Worm (Caenorhabditis elegans) whole organism, dauer: Measurements from ENCODE around the gene F52D10.2.

ENCODE experiments used
- unc-62 ChIP-seq: sonication (generic microtip); optimal IDR thresholded peaks from 2 replicates; lab custom pipeline; 2017; ENCODE audit warnings: missing biosample characterization, missing genetic modification reagents, missing genetic modification characterization

The F52D10.2 gene

ce11 chrX:11591620-11592019, at the start of gene F52D10.2:
F52D10.2 (minus strand) TSS chrX:11591720.
- no peak for TF ChIP-seq unc-62 (GFP tag; lab: Kevin White, UChicago)

DNA sequence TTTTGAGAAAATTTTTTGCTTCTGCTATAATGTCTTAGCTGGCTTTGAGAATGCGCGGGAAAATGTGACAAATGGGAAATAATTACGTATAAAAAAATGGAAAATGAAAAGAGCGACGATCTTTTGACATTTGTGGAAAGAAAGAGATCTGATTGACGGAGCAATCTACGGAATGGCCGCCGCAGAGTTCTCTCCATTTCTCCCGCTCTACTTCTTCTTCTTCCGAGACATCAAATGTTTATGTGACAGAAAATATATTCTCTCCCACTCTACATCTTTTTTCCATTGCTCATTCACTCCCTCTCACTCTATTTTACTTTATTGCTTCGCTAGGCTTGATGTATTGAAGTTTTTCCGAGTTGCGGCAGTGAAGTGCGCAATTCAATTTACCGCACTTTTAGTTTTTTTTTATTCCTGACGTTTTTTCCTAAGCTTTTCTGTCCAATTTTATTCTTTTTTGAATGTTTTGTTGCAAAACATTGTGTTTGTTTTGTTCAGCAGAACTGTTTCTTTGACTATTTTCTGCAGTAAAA, 49.0 kb upstream of the F52D10.2 start:
- TF ChIP-seq unc-62 (GFP tag; lab: Kevin White, UChicago) = no peak

DNA sequence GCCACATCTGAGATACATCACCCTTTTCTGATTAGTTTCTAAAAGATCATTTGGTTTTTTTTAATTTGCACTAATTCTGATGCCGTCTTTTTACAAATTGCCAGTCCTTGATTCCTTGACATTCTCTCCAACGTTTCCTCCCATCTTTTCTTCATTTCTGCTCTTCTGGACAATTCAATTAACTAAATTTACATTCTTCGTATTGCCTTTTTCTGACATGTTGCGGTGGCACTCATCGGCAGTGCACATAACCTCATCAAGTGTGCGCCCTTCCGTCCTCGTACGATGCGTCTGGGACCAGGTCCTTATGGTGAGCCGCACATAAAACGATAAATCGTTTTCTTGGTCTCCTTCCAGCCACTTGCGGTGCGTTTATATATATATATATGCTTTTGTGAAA, 47.5 kb upstream of the F52D10.2 start:
- TF ChIP-seq unc-62 (GFP tag; lab: Kevin White, UChicago) = no peak

DNA sequence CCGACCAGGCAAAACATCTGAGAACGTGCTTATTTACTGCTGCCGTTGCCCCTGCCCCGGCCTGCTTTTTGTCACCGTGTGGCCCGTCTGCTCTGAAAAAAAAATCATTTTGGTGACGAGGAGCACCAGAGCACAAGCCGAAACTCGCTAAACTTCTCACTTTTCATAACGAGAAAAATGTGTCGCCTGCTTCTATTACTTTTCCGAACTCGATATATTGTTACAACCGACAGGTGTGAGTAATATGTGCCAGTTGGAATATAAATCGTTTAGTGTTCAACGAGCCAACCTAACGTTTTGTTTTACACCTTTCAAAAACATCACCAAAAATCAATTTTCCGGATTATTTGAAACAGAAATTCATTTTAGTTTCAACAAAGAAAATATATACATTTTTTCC, 46.2 kb upstream of the F52D10.2 start:
- no peak for TF ChIP-seq unc-62 (GFP tag; lab: Kevin White, UChicago)

DNA sequence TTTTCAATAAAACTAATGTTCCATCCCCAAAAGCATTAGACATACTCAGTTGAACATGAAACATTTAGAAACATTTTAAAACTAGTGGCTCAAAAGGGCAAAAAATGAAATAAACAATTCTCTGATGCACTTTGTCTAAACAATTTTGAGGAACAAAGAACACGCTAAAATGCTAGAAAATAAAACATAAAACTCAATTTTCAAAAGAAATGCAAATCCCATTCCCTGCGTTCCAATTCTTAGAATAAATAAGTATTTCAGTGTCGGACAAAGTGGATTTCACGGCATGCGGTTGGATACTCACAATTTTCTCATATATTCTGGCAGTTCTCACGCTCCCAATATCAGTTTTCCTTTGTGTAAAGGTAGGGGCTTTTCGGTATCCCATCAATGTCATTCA, 41.8 kb upstream of the F52D10.2 start:
- no peak for TF ChIP-seq unc-62 (GFP tag; lab: Kevin White, UChicago)

ce11 chrX:11632107-11632506, 40.6 kb upstream of the F52D10.2 start, which contains the start of gene sto-6:
sto-6 (plus strand) TSS chrX:11632407.
- TF ChIP-seq unc-62 (GFP tag; lab: Kevin White, UChicago) = no peak

- TF ChIP-seq unc-62 (GFP tag; lab: Kevin White, UChicago) = no peak
Measured at ce11 chrX:11630499-11630898, 39.0 kb upstream of the F52D10.2 start.

- no peak for TF ChIP-seq unc-62 (GFP tag; lab: Kevin White, UChicago)
Measured at ce11 chrX:11628580-11628979, 37.1 kb upstream of the F52D10.2 start, which contains the start of gene spp-30. spp-30 (minus strand) TSS chrX:11628680.

- no peak for TF ChIP-seq unc-62 (GFP tag; lab: Kevin White, UChicago)
Measured at ce11 chrX:11627013-11627412, 35.5 kb upstream of the F52D10.2 start, which contains the start of gene twk-44. twk-44 (minus strand) TSS chrX:11627113.

ce11 chrX:11624621-11625020, 33.1 kb upstream of the F52D10.2 start:
- TF ChIP-seq unc-62 (GFP tag; lab: Kevin White, UChicago) = no peak

DNA sequence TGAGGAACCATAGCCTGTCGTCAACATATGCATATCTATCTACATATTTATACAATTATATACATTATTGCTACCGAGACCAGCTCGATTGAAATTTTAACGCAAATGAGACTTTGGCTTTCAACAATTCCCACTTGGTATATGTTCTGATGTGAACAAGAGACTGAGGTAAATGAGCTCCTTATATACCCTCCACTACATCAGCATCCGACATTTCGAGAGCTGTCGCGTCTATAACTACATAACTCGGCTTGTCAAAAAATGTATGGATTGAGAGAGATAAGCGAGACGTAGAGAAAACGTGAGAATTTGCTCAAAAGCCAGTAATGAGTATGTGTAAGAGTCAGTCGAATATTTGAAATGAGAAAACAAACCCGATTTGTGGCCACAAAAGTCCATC, 31.9 kb upstream of the F52D10.2 start:
- TF ChIP-seq unc-62 (GFP tag; lab: Kevin White, UChicago) = no peak

DNA sequence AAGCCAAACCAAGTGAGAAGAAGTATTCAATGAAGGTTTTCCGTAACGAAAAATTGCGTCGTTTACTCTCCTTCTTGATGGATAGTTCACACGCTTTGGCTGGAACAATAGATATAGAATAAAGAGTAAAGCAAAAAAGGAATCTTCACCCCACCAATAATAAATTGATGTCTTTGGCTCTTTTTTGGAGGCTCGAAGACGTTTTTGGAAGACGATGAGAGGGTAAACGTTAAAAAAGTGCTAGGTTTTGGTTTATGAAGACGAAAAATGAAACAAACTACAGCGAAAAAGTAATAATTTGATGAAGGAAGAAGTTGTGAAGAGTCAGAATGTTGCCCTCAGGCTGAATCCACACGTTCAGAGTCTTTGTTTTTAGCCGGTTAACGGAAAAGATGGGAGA, 30.5 kb upstream of the F52D10.2 start, which contains the start of gene sto-3:
TSS of gene sto-3 (minus strand) at position 101 of the 400 bp plus-strand sequence.
- no peak for TF ChIP-seq unc-62 (GFP tag; lab: Kevin White, UChicago)

DNA sequence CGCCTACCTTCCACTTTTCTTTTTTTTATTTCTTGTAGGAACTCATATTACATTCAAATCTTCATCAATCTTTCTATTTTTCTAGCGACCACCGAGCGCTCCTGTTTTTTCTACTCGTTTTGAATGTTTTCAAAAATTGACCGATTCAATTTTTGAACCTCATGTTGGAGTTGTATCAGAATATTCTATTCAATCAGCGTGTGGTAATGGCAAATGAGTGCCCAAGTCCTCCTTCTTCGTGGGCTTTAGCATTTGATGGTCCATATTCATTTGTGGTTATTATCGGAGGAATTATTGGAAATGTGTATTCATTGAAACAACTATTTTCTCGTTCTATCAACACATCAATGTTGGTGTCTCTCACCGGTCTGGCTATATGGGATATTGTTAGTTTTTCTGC, 25.9 kb upstream of the F52D10.2 start, which contains the start of gene F52D10.4:
TSS of gene F52D10.4 (plus strand) at position 84 of the 400 bp plus-strand sequence.
- TF ChIP-seq unc-62 (GFP tag; lab: Kevin White, UChicago) = no peak

ce11 chrX:11608110-11608759, 16.7 kb upstream of the F52D10.2 start:
- TF ChIP-seq unc-62 (GFP tag; lab: Kevin White, UChicago) = no peak

- no peak for TF ChIP-seq unc-62 (GFP tag; lab: Kevin White, UChicago)
Measured at ce11 chrX:11607500-11607823, 15.9 kb upstream of the F52D10.2 start.

- no peak for TF ChIP-seq unc-62 (GFP tag; lab: Kevin White, UChicago)
Measured at ce11 chrX:11606815-11607499, 15.4 kb upstream of the F52D10.2 start.
